Worm (Caenorhabditis elegans) whole organism, young adult: ENCODE measurements around the gene M28.9.
A peak's percentile ranks its signal among the peaks of the same experiment; 100 is the strongest.

Experiments
- B0019.2 ChIP-seq: fragments of 200-800 bp; sonication (Bioruptor generic); conservative IDR thresholded peaks from 2 replicates; pipeline ENCODE4 v1.3.6; 2022; ENCODE audit warnings: missing genetic modification reagents, missing genetic modification characterization, missing compliant biosample characterization
- B0336.3 ChIP-seq: fragments of 200-800 bp; sonication (Bioruptor generic); IDR thresholded peaks from 2 replicates; pipeline ENCODE4 v1.3.6; 2022; ENCODE audit warnings: missing genetic modification characterization, missing compliant biosample characterization
- F10E7.11 ChIP-seq: sonication (generic microtip); optimal IDR thresholded peaks from 2 replicates; lab custom pipeline; 2017; ENCODE audit warnings: mild to moderate bottlenecking, missing genetic modification characterization, moderate library complexity, missing compliant biosample characterization
- F23B12.7 ChIP-seq: sonication (generic microtip); optimal IDR thresholded peaks from 2 replicates; lab custom pipeline; 2017; ENCODE audit warnings: missing genetic modification characterization, mild to moderate bottlenecking, missing compliant biosample characterization, antibody characterized with exemption, moderate library complexity; ENCODE audit not compliant: insufficient read depth
- F52B5.7 ChIP-seq: sonication (generic microtip); optimal IDR thresholded peaks from 2 replicates; lab custom pipeline; 2016; ENCODE audit warnings: mild to moderate bottlenecking, missing genetic modification characterization, missing compliant biosample characterization
- F57C9.4 ChIP-seq: sonication (generic microtip); optimal IDR thresholded peaks from 2 replicates; lab custom pipeline; 2017; ENCODE audit warnings: mild to moderate bottlenecking, missing genetic modification characterization, missing compliant biosample characterization
- T07F8.4 ChIP-seq: sonication (generic microtip); optimal IDR thresholded peaks from 2 replicates; lab custom pipeline; 2016; ENCODE audit warnings: mild to moderate bottlenecking, missing genetic modification characterization, moderate library complexity, missing compliant biosample characterization
- ZK185.1 ChIP-seq: sonication (generic microtip); optimal IDR thresholded peaks from 2 replicates; lab custom pipeline; 2016; ENCODE audit warnings: mild to moderate bottlenecking, missing genetic modification characterization, missing compliant biosample characterization; ENCODE audit not compliant: poor library complexity, severe bottlenecking
- aptf-2 ChIP-seq: fragments of 200-800 bp; sonication (Bioruptor generic); conservative IDR thresholded peaks from 2 replicates; pipeline ENCODE4 v1.3.6; 2022; ENCODE audit warnings: missing genetic modification reagents, missing genetic modification characterization, missing compliant biosample characterization
- aptf-3 ChIP-seq: fragments of 200-800 bp; sonication (Bioruptor generic); IDR thresholded peaks from 2 replicates; pipeline ENCODE4 v1.3.6; 2022; ENCODE audit warnings: missing genetic modification characterization, missing compliant biosample characterization
- athp-1 ChIP-seq: sonication (generic microtip); optimal IDR thresholded peaks from 2 replicates; lab custom pipeline; 2017; ENCODE audit warnings: mild to moderate bottlenecking, missing genetic modification characterization, missing compliant biosample characterization
- attf-5 ChIP-seq: fragments of 200-800 bp; sonication (Bioruptor generic); optimal IDR thresholded peaks from 2 replicates; lab custom pipeline; 2018; ENCODE audit warnings: mild to moderate bottlenecking, missing genetic modification characterization, missing compliant biosample characterization
- ceh-79 ChIP-seq: sonication (generic microtip); optimal IDR thresholded peaks from 2 replicates; lab custom pipeline; 2017; ENCODE audit warnings: mild to moderate bottlenecking, missing genetic modification characterization, missing compliant biosample characterization
- ceh-91 ChIP-seq: fragments of 200-800 bp; sonication (Bioruptor generic); IDR thresholded peaks from 2 replicates; pipeline ENCODE4 v1.3.6; 2022; ENCODE audit warnings: missing genetic modification reagents, missing genetic modification characterization, missing compliant biosample characterization
- efl-1 ChIP-seq: fragments of 150-350 bp; optimal IDR thresholded peaks from 2 replicates; lab custom pipeline; 2014; ENCODE audit warnings: missing biosample characterization, missing genetic modification reagents, missing genetic modification characterization
- gei-17 ChIP-seq: fragments of 200-800 bp; sonication (Bioruptor generic); optimal IDR thresholded peaks from 2 replicates; lab custom pipeline; 2018; ENCODE audit warnings: mild to moderate bottlenecking, missing genetic modification characterization, missing compliant biosample characterization
- hmg-1.2 ChIP-seq: fragments of 200-800 bp; sonication (Bioruptor generic); IDR thresholded peaks from 2 replicates; pipeline ENCODE4 v1.3.6; 2022; ENCODE audit warnings: missing genetic modification reagents, missing genetic modification characterization, missing compliant biosample characterization
- hrde-1 ChIP-seq: sonication (generic microtip); optimal IDR thresholded peaks from 2 replicates; lab custom pipeline; 2016; ENCODE audit warnings: missing genetic modification characterization, mild to moderate bottlenecking, missing compliant biosample characterization, moderate library complexity, missing genotype, missing genetic modification reagents, borderline replicate concordance
- hsf-1 ChIP-seq: fragments of 200-800 bp; sonication (Bioruptor generic); IDR thresholded peaks from 2 replicates; pipeline ENCODE4 v1.3.6; 2022; ENCODE audit warnings: missing genetic modification reagents, missing genetic modification characterization, missing compliant biosample characterization
- lin-26 ChIP-seq: fragments of 200-800 bp; sonication (Bioruptor generic); IDR thresholded peaks from 2 replicates; pipeline ENCODE4 v1.3.6; 2022; ENCODE audit warnings: missing genetic modification reagents, missing genetic modification characterization, missing compliant biosample characterization
- lin-35 ChIP-seq, 3 experiments: fragments of 150-350 bp in 2 of 3; sonication (generic microtip) in 1 of 3; optimal IDR thresholded peaks; 2 replicates each; lab custom pipeline; 2014 to 2018; ENCODE audit warnings: missing biosample characterization in 3 of 3, missing genetic modification characterization in 3 of 3, missing genetic modification reagents in 3 of 3
- lin-40 ChIP-seq: sonication (generic microtip); optimal IDR thresholded peaks from 2 replicates; lab custom pipeline; 2016; ENCODE audit warnings: missing genetic modification characterization, mild to moderate bottlenecking, missing compliant biosample characterization, missing genotype, missing genetic modification reagents
- lin-54 ChIP-seq: fragments of 200-800 bp; sonication (Bioruptor generic); optimal IDR thresholded peaks from 2 replicates; lab custom pipeline; 2018; ENCODE audit warnings: mild to moderate bottlenecking, missing genetic modification characterization, missing compliant biosample characterization
- lir-1 ChIP-seq: fragments of 200-800 bp; sonication (Bioruptor generic); conservative IDR thresholded peaks from 2 replicates; pipeline ENCODE4 v1.3.6; 2022; ENCODE audit warnings: missing genetic modification reagents, missing genetic modification characterization, missing compliant biosample characterization
- lsl-1 ChIP-seq: fragments of 200-800 bp; sonication (Bioruptor generic); optimal IDR thresholded peaks from 2 replicates; lab custom pipeline; 2018; ENCODE audit warnings: mild to moderate bottlenecking, missing genetic modification characterization, moderate library complexity, missing compliant biosample characterization
- lsy-27 ChIP-seq: sonication (generic microtip); optimal IDR thresholded peaks from 2 replicates; lab custom pipeline; 2017; ENCODE audit warnings: missing genetic modification characterization, mild to moderate bottlenecking, missing compliant biosample characterization, antibody characterized with exemption, missing genotype, borderline replicate concordance; ENCODE audit not compliant: insufficient read depth
- madf-10 ChIP-seq: sonication (generic microtip); optimal IDR thresholded peaks from 2 replicates; lab custom pipeline; 2016; ENCODE audit warnings: mild to moderate bottlenecking, missing genetic modification characterization, missing compliant biosample characterization
- madf-6 ChIP-seq: fragments of 200-800 bp; sonication (Bioruptor generic); IDR thresholded peaks from 2 replicates; pipeline ENCODE4 v1.3.6; 2022; ENCODE audit warnings: missing genetic modification reagents, missing genetic modification characterization, missing compliant biosample characterization
- mel-28 ChIP-seq: sonication (generic microtip); optimal IDR thresholded peaks from 2 replicates; lab custom pipeline; 2016; ENCODE audit warnings: borderline replicate concordance, mild to moderate bottlenecking, missing genetic modification characterization, missing compliant biosample characterization
- nfyb-1 ChIP-seq: fragments of 200-800 bp; sonication (Bioruptor generic); IDR thresholded peaks from 2 replicates; pipeline ENCODE4 v1.3.6; 2022; ENCODE audit warnings: missing genetic modification reagents, missing genetic modification characterization, missing compliant biosample characterization
- nhr-27 ChIP-seq: fragments of 200-800 bp; sonication (Bioruptor generic); optimal IDR thresholded peaks from 2 replicates; lab custom pipeline; 2018; ENCODE audit warnings: mild to moderate bottlenecking, missing genetic modification characterization, moderate library complexity, missing compliant biosample characterization
- pbrm-1 ChIP-seq: fragments of 200-800 bp; sonication (Bioruptor generic); IDR thresholded peaks from 2 replicates; pipeline ENCODE4 v1.3.6; 2022; ENCODE audit warnings: missing genetic modification reagents, missing genetic modification characterization, missing compliant biosample characterization
- rcor-1 ChIP-seq: fragments of 200-800 bp; sonication (Bioruptor generic); IDR thresholded peaks from 2 replicates; pipeline ENCODE4 v1.3.6; 2022; ENCODE audit warnings: missing genetic modification reagents, missing genetic modification characterization, missing compliant biosample characterization
- repo-1 ChIP-seq: sonication (generic microtip); optimal IDR thresholded peaks from 2 replicates; lab custom pipeline; 2017; ENCODE audit warnings: mild to moderate bottlenecking, missing genetic modification characterization, missing compliant biosample characterization
- sdz-38 ChIP-seq: sonication (generic microtip); optimal IDR thresholded peaks from 2 replicates; lab custom pipeline; 2016; ENCODE audit warnings: missing genotype, missing genetic modification characterization, missing compliant biosample characterization
- snpc-1.3 ChIP-seq: sonication (generic microtip); optimal IDR thresholded peaks from 2 replicates; lab custom pipeline; 2017; ENCODE audit warnings: missing genetic modification characterization, mild to moderate bottlenecking, missing compliant biosample characterization, antibody characterized with exemption, moderate library complexity, missing genotype, missing genetic modification reagents; ENCODE audit not compliant: insufficient read depth
- somi-1 ChIP-seq: fragments of 200-800 bp; sonication (Bioruptor generic); optimal IDR thresholded peaks from 2 replicates; lab custom pipeline; 2018; ENCODE audit warnings: mild to moderate bottlenecking, missing genetic modification characterization, missing compliant biosample characterization
- sptf-2 ChIP-seq: fragments of 200-800 bp; sonication (Bioruptor generic); optimal IDR thresholded peaks from 2 replicates; lab custom pipeline; 2018; ENCODE audit warnings: mild to moderate bottlenecking, missing genetic modification characterization, missing compliant biosample characterization
- zfh-2 ChIP-seq: fragments of 200-800 bp; sonication (Bioruptor generic); conservative IDR thresholded peaks from 2 replicates; pipeline ENCODE4 v1.3.6; 2022; ENCODE audit warnings: missing genetic modification reagents, missing genetic modification characterization, missing compliant biosample characterization
- zim-3 ChIP-seq: sonication (generic microtip); optimal IDR thresholded peaks from 2 replicates; lab custom pipeline; 2017; ENCODE audit warnings: mild to moderate bottlenecking, missing genetic modification characterization, moderate library complexity, missing compliant biosample characterization
- ztf-18 ChIP-seq: sonication (generic microtip); optimal IDR thresholded peaks from 2 replicates; lab custom pipeline; 2016; ENCODE audit warnings: missing genotype, mild to moderate bottlenecking, missing genetic modification characterization, missing compliant biosample characterization
- ztf-26 ChIP-seq: sonication (generic microtip); optimal IDR thresholded peaks from 2 replicates; lab custom pipeline; 2017; ENCODE audit warnings: missing genetic modification characterization, missing compliant biosample characterization
- ztf-28 ChIP-seq: fragments of 200-800 bp; sonication (Bioruptor generic); IDR thresholded peaks from 2 replicates; pipeline ENCODE4 v1.3.6; 2022; ENCODE audit warnings: missing genetic modification reagents, missing genetic modification characterization, missing compliant biosample characterization
- ztf-3 ChIP-seq: fragments of 200-800 bp; sonication (Bioruptor generic); optimal IDR thresholded peaks from 2 replicates; lab custom pipeline; 2018; ENCODE audit warnings: mild to moderate bottlenecking, missing genetic modification characterization, missing compliant biosample characterization

Gene M28.9

DNA sequence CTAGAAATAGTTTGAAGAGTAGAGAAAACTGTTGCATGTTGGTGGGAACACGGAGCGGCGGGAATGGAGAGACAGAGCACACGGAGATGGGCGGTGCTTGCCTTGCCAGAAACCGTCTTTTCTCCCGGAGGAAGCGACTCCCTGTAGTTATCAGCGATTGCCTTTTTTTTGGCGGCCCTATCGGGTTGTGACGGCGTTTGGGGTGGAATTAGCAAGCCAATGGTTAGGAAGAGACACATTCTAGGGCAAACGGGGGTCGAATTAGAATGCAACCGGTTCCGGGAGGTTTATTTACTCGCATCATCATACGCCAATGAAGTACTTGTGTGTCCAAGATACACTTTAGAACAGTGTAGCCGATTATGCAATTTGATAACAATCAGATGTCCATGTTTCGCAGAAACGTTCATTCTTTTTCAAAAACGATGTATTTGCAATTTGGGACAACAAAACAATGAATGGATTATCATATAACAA is 18.5 kb downstream of the M28.9 start, which contains the start of gene lact-3 (continued):
- no peak for TF ChIP-seq sptf-2 (GFP tag; lab: Kevin White, UChicago)
- TF ChIP-seq lir-1 (GFP tag; lab: Robert Waterston, UW), result no peak
- no peak for TF ChIP-seq F57C9.4 (tag; lab: Kevin White, UChicago)
- no peak for TF ChIP-seq lin-40 (tag; lab: Kevin White, UChicago)
- TF ChIP-seq nhr-27 (tag; lab: Kevin White, UChicago), result no peak
- no peak for TF ChIP-seq aptf-3 (GFP tag; lab: Robert Waterston, UW)
- TF ChIP-seq gei-17, result no peak
- peak; percentile 23 for TF ChIP-seq athp-1 (tag; lab: Kevin White, UChicago)
- TF ChIP-seq madf-6, result peak; percentile 65
- TF ChIP-seq snpc-1.3, result no peak
- TF ChIP-seq mel-28 (tag; lab: Kevin White, UChicago), result no peak
- TF ChIP-seq aptf-2 (GFP tag; lab: Robert Waterston, UW), result no peak
- TF ChIP-seq ztf-28 (GFP tag; lab: Robert Waterston, UW), result no peak
- no peak for TF ChIP-seq F10E7.11 (tag; lab: Kevin White, UChicago)
- 0 out of 2 replicates have a peak, but pooled peaks have one; percentile 59 for TF ChIP-seq lin-26 (GFP tag; lab: Robert Waterston, UW)
- peak; percentile 68 for TF ChIP-seq hsf-1 (GFP tag; lab: Robert Waterston, UW)

ce11 chrII:10658576-10659256 is 19.5 kb downstream of the M28.9 start, which contains the start of the genes snu-13 and rsp-7:
snu-13 (minus strand) TSS chrII:10658626.
rsp-7 (plus strand) TSS chrII:10659206.
- TF ChIP-seq lin-35 (GFP tag; optimal IDR thresholded peaks at IDR 0.05; lab: Kevin White, UChicago), result peak in 1 of 3 experiments; percentile 50
- TF ChIP-seq mel-28 (tag; lab: Kevin White, UChicago), result no peak
- TF ChIP-seq hsf-1 (GFP tag; lab: Robert Waterston, UW), result no peak
- no peak for TF ChIP-seq madf-10 (tag; lab: Kevin White, UChicago)
- TF ChIP-seq attf-5, result peak; percentile 69
- no peak for TF ChIP-seq ztf-26
- peak; percentile 37 for TF ChIP-seq lin-40 (tag; lab: Kevin White, UChicago)
- no peak for TF ChIP-seq F57C9.4 (tag; lab: Kevin White, UChicago)
- TF ChIP-seq ZK185.1 (tag; lab: Kevin White, UChicago), result peak; percentile 25
- peak; percentile 53; the same call in 1 of the 2 replicates for TF ChIP-seq madf-6
- no peak for TF ChIP-seq lsy-27 (tag; lab: Kevin White, UChicago)
- no peak for TF ChIP-seq ztf-3 (GFP tag; lab: Kevin White, UChicago)
- TF ChIP-seq ztf-18 (tag; lab: Kevin White, UChicago), result peak; percentile 3
- peak; percentile 68 for TF ChIP-seq ceh-91 (GFP tag; lab: Robert Waterston, UW)
- TF ChIP-seq F52B5.7, result no peak
- 0 out of 2 replicates have a peak, but pooled peaks have one; percentile 6 for TF ChIP-seq rcor-1 (GFP tag; lab: Robert Waterston, UW)
- TF ChIP-seq somi-1, result peak; percentile 0
- peak; percentile 69 for TF ChIP-seq lsl-1 (GFP tag; lab: Kevin White, UChicago)
- peak; percentile 48; the same call in 1 of the 2 replicates for TF ChIP-seq lir-1 (GFP tag; lab: Robert Waterston, UW)
- TF ChIP-seq B0336.3 (GFP tag; lab: Robert Waterston, UW), result no peak
- no peak for TF ChIP-seq nfyb-1 (GFP tag; lab: Robert Waterston, UW)
- TF ChIP-seq repo-1 (tag; lab: Kevin White, UChicago), result no peak
- peak; percentile 78 for TF ChIP-seq F23B12.7 (tag; lab: Kevin White, UChicago)
- peak; percentile 34 for TF ChIP-seq efl-1 (GFP tag; lab: Kevin White, UChicago)
- TF ChIP-seq B0019.2, result no peak
- TF ChIP-seq ceh-79 (tag; lab: Kevin White, UChicago), result no peak
- TF ChIP-seq sdz-38, result no peak
- TF ChIP-seq zfh-2 (GFP tag; lab: Robert Waterston, UW), result no peak
- TF ChIP-seq pbrm-1, result no peak
- TF ChIP-seq T07F8.4 (tag; lab: Kevin White, UChicago), result no peak
- TF ChIP-seq zim-3 (tag; lab: Kevin White, UChicago), result no peak
- TF ChIP-seq hrde-1 (tag; lab: Kevin White, UChicago), result no peak
- TF ChIP-seq hmg-1.2 (GFP tag; lab: Robert Waterston, UW), result peak; percentile 42; the same call in 1 of the 2 replicates
- peak; percentile 68 for TF ChIP-seq lin-54 (GFP tag; lab: Kevin White, UChicago)
